Fruit fly (Drosophila melanogaster): ENCODE data around the gene rept.

dm6 chr3L:19294235-19294612, 39.1 kb downstream of the rept start, which contains the start of gene fal:
- TF ChIP-seq Clk (GFP tag; optimal IDR thresholded peaks at IDR 0.05): no peak
- TF ChIP-seq kay (GFP tag; ENCODE audit: borderline replicate concordance): no peak
- peak; percentile 44 for TF ChIP-seq CG1620 (GFP tag; optimal IDR thresholded peaks at IDR 0.05)
- no peak for TF ChIP-seq bab1 (GFP tag; optimal IDR thresholded peaks at IDR 0.05)
- TF ChIP-seq cnc (optimal IDR thresholded peaks at IDR 0.05): no peak
- no peak for TF ChIP-seq tj (GFP tag; optimal IDR thresholded peaks at IDR 0.05)
- TF ChIP-seq CG7045 (GFP tag; optimal IDR thresholded peaks at IDR 0.05): no peak
- TF ChIP-seq CG14711 (tag; optimal IDR thresholded peaks at IDR 0.05): no peak
- no peak for TF ChIP-seq Crg-1 (GFP tag; optimal IDR thresholded peaks at IDR 0.05)
- TF ChIP-seq CG12768 (GFP tag; optimal IDR thresholded peaks at IDR 0.05): no peak

All from whole organism, adult.